Worm (Caenorhabditis elegans) whole organism, late embryonic: Measurements from ENCODE around the gene C02F5.12.

Experiments used
- ceh-30 ChIP-seq: fragments of 150-350 bp; optimal IDR thresholded peaks from 2 replicates; lab custom pipeline; 2014; ENCODE audit warnings: missing biosample characterization, missing genetic modification characterization
- hlh-6 ChIP-seq: sonication (generic microtip); optimal IDR thresholded peaks from 2 replicates; lab custom pipeline; 2016; ENCODE audit warnings: missing genotype, missing genetic modification characterization, missing compliant biosample characterization

DNA sequence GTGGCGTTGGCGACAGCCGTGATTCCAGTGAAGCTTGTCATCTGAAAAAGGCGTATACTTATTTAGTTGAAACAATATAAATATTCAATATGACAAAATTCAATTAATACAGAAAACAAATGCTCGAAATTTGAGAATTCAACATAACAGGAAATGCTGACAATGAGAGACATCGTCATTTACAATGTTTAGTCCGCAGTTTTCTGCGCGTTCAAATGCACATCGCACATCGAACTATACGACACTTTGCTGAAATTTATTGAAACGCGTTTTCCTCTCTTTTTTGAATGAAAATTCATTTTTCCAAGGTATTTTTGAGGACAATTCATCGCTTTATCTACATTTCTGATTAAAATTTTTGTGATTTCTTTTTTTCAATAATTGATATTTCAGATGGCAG, 1.2 kb upstream of the C02F5.12 start, which contains the start of the genes pbs-6 and cids-1:
- TF ChIP-seq ceh-30 (tag; lab: Kevin White, UChicago) (no peak), hlh-6 (tag; lab: Kevin White, UChicago) (no peak)
